Worm (Caenorhabditis elegans) whole organism, dauer: ENCODE results near the gene srsx-13.

ENCODE experiments used
- unc-62 ChIP-seq: sonication (generic microtip); optimal IDR thresholded peaks from 2 replicates; lab custom pipeline; 2017; ENCODE audit warnings: missing biosample characterization, missing genetic modification reagents, missing genetic modification characterization

Gene srsx-13

DNA sequence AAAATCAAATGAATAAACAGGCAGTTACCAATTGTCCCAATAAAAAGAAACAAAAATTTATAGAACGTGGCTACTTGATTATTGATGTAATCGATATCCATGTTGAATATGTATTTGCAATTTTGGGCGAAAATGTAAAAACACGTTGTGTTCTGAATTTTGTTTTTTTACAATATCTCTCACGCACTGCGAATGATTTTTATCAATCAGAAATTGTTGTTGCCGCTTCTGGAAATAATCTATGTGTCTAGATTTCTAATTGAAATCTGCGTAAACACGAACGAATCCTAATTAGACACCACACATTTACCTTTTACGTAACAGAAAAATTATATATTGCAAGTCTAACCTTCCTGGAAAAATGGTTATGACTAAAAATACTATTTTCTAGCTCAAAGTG lies at the start of gene srsx-13:
srsx-13 (minus strand) TSS at position 101 of the 400 bp plus-strand sequence.
- TF ChIP-seq unc-62 (GFP tag; lab: Kevin White, UChicago), result no peak

DNA sequence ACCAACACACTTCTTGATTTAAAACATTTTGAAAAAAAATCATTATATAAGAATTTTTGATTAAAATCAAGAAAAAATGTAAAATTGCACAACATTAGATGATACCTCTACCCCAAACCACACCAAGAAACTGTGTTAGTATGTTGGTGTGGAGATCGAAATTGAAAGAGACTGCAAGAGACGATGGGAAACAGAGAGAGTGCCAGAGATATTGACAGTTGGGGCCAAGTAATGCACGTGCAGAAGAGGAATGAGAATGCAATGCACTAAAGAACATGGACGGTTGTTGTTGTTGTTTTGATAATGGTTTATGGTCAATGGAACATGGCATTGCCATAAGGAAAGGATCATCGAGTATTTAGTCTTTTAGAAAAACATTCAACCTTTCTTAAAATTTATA lies 49.2 kb upstream of the srsx-13 start:
- no peak for TF ChIP-seq unc-62 (GFP tag; lab: Kevin White, UChicago)

DNA sequence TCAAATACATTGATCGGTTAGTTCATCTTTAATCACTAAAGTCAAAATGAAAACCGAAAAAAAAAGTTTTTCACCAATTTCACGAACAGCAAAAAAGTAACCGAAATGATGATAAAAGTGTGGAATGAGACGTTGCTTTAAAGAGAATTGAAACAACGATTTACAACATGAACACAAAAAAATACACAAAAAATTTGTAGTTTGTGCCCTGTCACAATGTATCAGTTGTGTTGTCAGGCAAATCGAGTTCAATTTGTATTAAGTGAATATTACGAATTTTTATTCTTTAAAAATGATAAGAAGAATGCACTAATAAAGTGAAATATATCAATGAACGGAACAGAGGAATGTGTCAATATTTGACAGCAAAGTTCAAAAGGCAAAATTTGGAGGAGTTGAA lies 48.8 kb upstream of the srsx-13 start:
- no peak for TF ChIP-seq unc-62 (GFP tag; lab: Kevin White, UChicago)

DNA sequence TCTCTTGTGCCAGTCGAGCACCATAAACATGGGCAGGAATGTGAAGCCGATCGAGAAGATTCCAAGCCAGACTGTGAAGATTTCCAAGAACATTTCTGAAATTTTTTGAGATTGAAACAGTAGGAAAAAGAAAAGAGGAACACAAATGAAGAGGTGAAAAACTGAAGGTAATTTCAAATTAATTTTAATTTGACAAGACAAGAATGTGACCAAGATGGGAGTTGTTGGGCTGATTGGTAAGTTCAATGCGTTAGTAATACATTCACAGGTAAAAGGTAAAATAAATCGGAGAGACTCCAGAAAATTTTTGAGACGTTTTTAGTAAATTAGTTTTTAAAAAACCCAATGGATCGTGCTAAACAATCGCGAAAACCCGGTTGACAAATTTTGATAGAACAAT lies 47.7 kb upstream of the srsx-13 start, which contains the start of gene swt-7:
swt-7 (minus strand) TSS at position 101 of the 400 bp plus-strand sequence.
- no peak for TF ChIP-seq unc-62 (GFP tag; lab: Kevin White, UChicago)

DNA sequence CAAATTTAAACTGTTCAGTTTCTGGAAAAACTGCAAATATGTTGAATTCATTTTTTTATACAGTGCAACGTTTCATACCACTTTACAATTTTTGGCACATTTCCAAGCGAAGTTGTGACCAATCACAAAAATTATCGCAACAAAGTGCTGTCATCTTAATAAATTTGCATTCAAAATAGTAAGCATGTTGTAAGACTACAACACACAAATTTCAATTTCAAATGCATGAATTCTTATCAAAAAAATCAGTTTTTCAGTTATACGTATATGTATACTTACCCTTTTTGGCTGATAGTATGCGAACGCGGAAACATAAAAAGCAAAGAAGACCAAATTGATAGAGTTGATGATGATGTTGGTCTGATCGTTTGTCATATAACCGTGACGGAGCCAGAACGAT lies 47.2 kb upstream of the srsx-13 start:
- no peak for TF ChIP-seq unc-62 (GFP tag; lab: Kevin White, UChicago)

DNA sequence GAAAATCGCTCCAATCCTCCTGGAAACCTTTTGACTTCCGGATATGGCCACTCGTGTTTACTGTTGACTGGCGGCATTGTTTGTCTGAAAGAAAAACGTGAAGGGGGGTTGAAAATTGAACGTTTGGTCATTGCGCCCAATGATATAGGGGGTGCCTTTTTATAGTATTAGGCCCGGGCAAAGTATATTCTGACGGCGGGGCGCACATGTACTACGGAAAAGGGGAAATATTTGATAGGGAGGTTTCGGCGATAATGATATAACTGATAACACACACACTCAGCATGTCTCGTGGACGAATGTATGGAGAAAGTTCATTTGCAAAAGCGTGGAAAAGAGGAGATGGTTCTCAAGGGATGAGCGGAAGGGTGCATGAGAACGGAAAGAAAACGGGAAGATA lies 44.6 kb upstream of the srsx-13 start, which contains the start of gene cpt-4:
cpt-4 (minus strand) TSS at position 84 of the 400 bp plus-strand sequence.
- no peak for TF ChIP-seq unc-62 (GFP tag; lab: Kevin White, UChicago)

DNA sequence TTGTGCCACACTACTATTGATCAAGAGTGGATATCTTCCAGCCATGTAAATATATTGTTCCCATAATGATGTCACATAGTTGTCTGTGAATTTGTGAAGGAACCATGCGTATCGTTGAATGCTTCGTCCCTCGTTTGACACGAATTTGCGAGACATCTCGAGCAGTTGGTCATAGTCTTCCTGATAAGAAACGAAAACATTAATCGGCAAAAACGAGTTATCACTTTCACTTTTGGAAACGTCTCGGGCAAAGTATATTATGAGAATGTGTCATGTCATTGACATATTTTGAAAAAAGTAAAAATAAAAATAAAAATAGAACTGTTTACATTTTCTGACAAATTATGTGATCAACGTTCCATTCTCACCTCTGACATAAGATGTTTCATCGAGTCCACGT lies 43.4 kb upstream of the srsx-13 start:
- no peak for TF ChIP-seq unc-62 (GFP tag; lab: Kevin White, UChicago)

DNA sequence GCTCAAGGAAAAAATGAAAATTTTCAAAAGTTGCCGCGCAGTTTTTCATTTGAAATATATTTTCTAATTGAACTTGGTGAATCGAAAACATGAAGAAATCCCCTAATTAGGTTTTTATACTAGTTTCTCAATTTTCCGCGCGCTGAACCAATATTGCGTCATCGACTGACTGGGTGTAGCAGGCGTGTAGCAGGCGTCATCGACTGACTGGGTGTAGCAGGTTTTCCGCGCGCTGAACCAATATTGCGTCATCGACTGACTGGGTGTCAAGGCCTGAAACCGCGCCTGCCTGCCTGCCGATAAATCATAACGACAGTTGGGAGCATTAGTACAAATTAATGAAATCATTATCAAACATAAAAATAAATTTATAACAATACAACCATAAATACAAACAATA lies 40.4 kb upstream of the srsx-13 start:
- no peak for TF ChIP-seq unc-62 (GFP tag; lab: Kevin White, UChicago)

DNA sequence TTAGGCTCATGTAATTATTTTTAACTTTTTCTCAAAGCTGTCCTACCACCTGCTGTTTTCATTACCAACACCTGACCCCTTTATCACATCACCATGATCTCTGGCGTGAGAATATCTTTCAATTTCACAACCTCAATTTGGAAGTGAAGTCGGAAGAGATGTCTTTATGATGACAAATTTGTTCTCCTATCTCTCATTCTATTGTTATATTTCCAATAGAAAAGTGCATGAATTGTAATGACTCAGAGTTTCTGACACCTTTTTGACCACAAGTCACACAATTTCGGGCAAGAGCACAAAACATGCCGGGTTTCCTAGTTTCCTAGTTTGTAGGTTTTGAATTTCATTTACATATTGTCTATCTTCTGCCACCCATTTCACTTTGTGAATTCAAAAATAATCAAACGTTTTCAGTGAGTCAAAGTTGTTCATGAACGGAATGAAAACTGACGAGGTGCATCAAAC lies 35.9 kb upstream of the srsx-13 start, which contains the start of gene srr-4:
srr-4 (plus strand) TSS at position 415 of the 465 bp plus-strand sequence.
- TF ChIP-seq unc-62 (GFP tag; lab: Kevin White, UChicago), result no peak

DNA sequence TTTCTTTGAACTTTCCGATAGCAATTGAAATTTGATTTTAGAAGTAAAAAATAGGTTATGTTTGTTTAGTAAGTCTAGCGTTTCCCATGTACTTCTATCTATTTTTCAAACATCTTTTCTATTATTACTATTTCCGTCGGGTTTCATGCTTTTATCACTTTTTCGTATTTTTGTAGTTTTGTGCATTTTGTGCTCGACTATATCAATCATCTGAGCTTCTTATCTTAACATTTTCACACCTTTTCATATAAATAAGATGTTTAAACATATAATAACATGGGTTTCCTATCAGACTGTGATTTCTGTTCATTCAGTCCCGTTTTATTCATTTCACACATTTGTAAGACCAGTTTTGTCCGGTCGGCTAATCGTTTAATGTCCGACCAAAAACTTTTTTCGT lies 35.1 kb upstream of the srsx-13 start:
- TF ChIP-seq unc-62 (GFP tag; lab: Kevin White, UChicago), result no peak

DNA sequence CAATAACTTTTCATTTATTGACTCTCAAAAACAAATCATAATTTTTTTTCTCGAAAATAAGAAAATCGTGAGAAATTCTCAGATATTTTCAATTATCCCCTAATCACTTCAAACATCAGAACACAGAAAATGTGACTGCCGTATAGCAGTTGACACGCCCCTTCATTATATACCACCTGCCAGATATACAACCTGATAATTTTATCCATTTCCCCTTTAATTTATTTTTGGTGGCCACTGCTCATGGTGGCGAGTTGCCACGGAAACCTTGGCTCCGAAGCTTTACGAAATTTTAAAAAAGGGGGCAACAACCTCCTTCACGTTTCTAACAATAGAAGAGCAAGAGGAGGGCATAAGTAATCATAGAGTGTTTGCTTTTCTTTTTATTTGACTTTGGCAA lies 33.7 kb upstream of the srsx-13 start:
- TF ChIP-seq unc-62 (GFP tag; lab: Kevin White, UChicago), result no peak

DNA sequence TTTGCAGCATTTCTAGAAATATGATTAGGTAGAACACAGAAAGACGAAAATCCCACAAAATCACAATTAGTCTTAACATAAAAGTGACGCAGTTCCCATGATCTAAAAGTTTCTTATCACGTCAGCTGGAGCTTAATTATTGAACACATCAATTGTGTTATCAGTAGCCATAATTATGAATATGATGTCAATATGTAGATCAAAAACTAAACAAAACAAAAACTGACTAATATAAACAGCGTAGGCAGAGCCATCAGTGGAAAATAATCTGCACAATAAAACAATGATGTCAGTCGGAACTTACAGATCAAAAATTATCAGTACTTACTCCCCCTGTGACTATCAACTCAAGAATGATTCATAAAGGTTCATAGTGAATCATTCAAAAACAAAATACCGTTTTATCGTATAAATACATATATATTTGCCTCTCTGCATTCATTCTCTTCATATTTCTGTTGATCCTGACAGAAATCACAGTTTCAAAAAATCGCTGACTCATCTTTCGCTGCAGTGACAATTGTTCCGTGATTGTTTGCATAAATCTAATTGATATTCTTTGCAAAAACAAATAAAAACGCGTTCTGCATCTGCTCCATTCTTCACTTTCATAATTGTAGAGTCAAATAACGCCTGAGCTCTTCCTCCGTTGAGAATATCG lies 29.3 kb upstream of the srsx-13 start, which contains the start of gene srr-6:
srr-6 (plus strand) TSS at position 611 of the 661 bp plus-strand sequence.
- no peak for TF ChIP-seq unc-62 (GFP tag; lab: Kevin White, UChicago)

DNA sequence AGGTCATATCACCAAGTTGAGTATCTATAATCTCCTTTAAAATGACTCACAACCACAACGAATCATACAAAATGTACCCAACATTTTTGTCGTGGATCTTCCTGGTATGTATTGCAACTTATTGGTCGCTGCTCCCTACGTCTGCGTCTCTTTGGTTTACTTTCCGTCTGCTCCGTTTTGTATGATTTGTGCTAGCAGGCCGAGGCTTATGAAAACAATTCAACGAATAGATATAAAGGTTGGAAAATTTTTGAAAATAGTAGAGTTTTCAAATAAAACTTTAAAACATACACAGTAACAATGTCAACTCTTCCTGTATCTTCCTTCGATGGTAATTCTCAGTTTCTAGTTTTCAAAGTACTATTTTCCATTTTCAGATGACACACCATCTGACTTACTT lies 18.4 kb upstream of the srsx-13 start, which contains the start of gene srr-8:
srr-8 (plus strand) TSS at position 301 of the 400 bp plus-strand sequence.
- no peak for TF ChIP-seq unc-62 (GFP tag; lab: Kevin White, UChicago)

DNA sequence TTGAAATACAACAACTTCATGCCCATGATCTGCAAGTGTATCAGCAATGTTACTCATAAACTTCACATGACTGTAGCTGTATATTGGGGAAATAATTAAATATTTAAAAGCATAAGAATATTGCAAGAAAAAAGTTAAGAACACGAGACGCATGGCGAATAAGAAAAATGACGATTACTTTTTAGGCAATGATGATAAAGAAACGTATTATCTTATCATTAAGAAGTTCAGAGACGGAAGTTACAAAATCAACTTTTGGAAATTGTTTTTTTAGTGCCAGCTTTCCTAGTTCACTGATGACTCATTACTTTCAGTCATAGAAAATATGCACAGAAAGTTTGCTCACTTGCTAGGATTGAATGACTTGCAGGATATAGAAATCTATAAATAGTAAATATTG lies 17.4 kb upstream of the srsx-13 start, which contains the start of gene ugt-7:
ugt-7 (minus strand) TSS at position 161 of the 400 bp plus-strand sequence.
- TF ChIP-seq unc-62 (GFP tag; lab: Kevin White, UChicago), result no peak

DNA sequence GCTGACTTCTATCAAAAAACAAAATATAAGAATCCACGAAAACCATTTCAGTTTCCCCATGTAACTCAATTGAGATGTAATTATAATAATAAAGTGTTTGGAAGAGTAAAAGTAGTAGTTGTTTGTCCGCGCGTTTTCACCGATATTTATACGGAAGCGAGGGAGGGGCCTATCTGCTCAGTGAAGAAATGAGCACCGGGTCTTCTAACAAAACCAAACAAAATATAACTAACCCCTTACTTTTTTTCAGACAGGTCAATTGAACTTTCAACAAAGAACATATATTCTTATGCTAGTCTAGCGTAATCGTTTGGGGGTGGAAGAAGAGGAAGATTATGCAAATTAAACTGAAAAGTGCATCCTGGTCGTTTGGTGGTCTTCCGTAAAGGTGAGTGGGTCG lies 12.2 kb upstream of the srsx-13 start, which contains the start of gene ncx-9:
ncx-9 (minus strand) TSS at position 101 of the 400 bp plus-strand sequence.
- TF ChIP-seq unc-62 (GFP tag; lab: Kevin White, UChicago), result no peak

DNA sequence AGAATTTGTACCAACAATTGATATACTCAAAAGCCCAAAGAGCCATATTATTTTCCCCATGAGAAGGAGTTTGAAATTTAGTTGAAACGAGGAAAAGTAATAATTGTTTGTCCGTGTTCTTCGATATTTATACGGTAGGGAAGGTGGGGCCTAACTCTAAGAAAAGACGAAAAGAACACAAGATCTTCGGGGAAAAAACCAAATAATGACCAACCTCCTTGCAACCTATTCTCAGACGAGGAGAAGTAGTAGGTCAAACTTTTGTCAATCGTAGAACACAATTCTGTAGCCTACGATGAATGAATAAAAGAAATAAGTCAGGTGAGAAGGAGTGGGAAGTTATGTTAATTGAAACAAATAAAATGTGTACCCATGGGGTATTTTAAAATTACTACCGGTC lies 4.1 kb upstream of the srsx-13 start, which contains the start of gene ncx-8:
ncx-8 (minus strand) TSS at position 101 of the 400 bp plus-strand sequence.
- TF ChIP-seq unc-62 (GFP tag; lab: Kevin White, UChicago), result no peak

DNA sequence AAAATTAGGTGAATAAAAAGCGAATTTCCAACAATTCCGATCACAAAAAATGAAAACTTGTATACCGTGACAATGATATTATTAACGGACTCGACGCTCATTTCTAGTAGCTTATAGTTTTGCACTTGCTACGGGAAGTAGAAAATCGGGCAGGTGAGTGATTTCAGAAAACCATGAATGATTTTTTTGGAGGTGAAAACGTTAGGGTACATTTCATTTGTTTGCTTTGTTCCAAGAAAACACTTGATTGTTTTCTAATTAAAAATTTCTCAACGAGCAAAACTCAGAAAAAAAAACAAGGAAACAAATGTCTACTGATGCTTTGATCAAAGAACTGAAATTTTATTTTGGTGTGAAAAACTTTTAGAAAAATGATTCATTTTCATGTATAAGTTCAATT lies 2.1 kb downstream of the srsx-13 start, which contains the start of gene srsx-12:
srsx-12 (minus strand) TSS at position 101 of the 400 bp plus-strand sequence.
- no peak for TF ChIP-seq unc-62 (GFP tag; lab: Kevin White, UChicago)
